Worm (Caenorhabditis elegans): ENCODE data around the gene trap-3.
A peak's percentile ranks its signal among the peaks of the same experiment; 100 is the strongest.

Gene trap-3

ce11 chrIV:2408437-2408836, 19.2 kb downstream of the trap-3 start (continued):
- TF ChIP-seq mab-5 (tag; optimal IDR thresholded peaks at IDR 0.05), result peak; percentile 1
- TF ChIP-seq unc-39 (tag; optimal IDR thresholded peaks at IDR 0.05), result no peak
- TF ChIP-seq F13H6.1 (tag; optimal IDR thresholded peaks at IDR 0.05), result peak; percentile 78
- TF ChIP-seq gmeb-1 (tag; optimal IDR thresholded peaks at IDR 0.05), result peak; percentile 85
- TF ChIP-seq ceh-82 (tag; optimal IDR thresholded peaks at IDR 0.05), result peak; percentile 45
- TF ChIP-seq fos-1 (tag; optimal IDR thresholded peaks at IDR 0.05), result peak; percentile 80
- TF ChIP-seq sma-9 (GFP tag; optimal IDR thresholded peaks at IDR 0.05), result peak; percentile 74
- no peak for TF ChIP-seq sma-9 (tag; optimal IDR thresholded peaks at IDR 0.05)
- peak; percentile 28 for TF ChIP-seq ztf-11 (tag; optimal IDR thresholded peaks at IDR 0.05)

- TF ChIP-seq fos-1 (tag; optimal IDR thresholded peaks at IDR 0.05) (peak; percentile 49), gmeb-1 (tag; optimal IDR thresholded peaks at IDR 0.05) (no peak), skn-1 (tag; optimal IDR thresholded peaks at IDR 0.05) (peak; percentile 84)
These were observed 23.2 kb downstream of the trap-3 start, which contains the start of gene Y38F2AR.12 for ce11 chrIV:2412370-2412962. Gene Y38F2AR.12 (minus strand): TSS chrIV:2412420.

ce11 chrIV:2416738-2417137, 27.5 kb downstream of the trap-3 start:
- no peak for TF ChIP-seq dmd-4 (tag; optimal IDR thresholded peaks at IDR 0.05)

ce11 chrIV:2432693-2433092, 43.4 kb downstream of the trap-3 start, which contains the start of gene C45G7.4:
Gene C45G7.4 (plus strand): TSS chrIV:2432993.
- no peak for TF ChIP-seq dmd-4 (tag; optimal IDR thresholded peaks at IDR 0.05)
- no peak for TF ChIP-seq nhr-129 (tag; optimal IDR thresholded peaks at IDR 0.05)
- TF ChIP-seq nhr-23 (tag; optimal IDR thresholded peaks at IDR 0.05), result no peak
- TF ChIP-seq gmeb-1 (tag; optimal IDR thresholded peaks at IDR 0.05), result no peak
- no peak for TF ChIP-seq aly-2 (tag; optimal IDR thresholded peaks at IDR 0.05)
- no peak for TF ChIP-seq mab-5 (tag; optimal IDR thresholded peaks at IDR 0.05)
- no peak for TF ChIP-seq nhr-21 (tag; optimal IDR thresholded peaks at IDR 0.05)
- TF ChIP-seq ceh-82 (tag; optimal IDR thresholded peaks at IDR 0.05), result no peak
- no peak for TF ChIP-seq lsy-2 (tag; optimal IDR thresholded peaks at IDR 0.05)
- TF ChIP-seq nhr-11 (tag; optimal IDR thresholded peaks at IDR 0.05), result no peak
- no peak for TF ChIP-seq nhr-10 (tag; optimal IDR thresholded peaks at IDR 0.05)
- no peak for TF ChIP-seq Y55F3AM.14 (GFP tag; optimal IDR thresholded peaks at IDR 0.05)
- TF ChIP-seq zag-1 (tag; optimal IDR thresholded peaks at IDR 0.05), result no peak
- TF ChIP-seq F13H6.1 (tag; optimal IDR thresholded peaks at IDR 0.05), result no peak
- no peak for TF ChIP-seq unc-39 (tag; optimal IDR thresholded peaks at IDR 0.05)
- TF ChIP-seq lin-11 (tag; optimal IDR thresholded peaks at IDR 0.05), result no peak

- TF ChIP-seq nhr-237 (tag; optimal IDR thresholded peaks at IDR 0.05) (no peak), nhr-6 (tag; optimal IDR thresholded peaks at IDR 0.05) (no peak), lin-11 (tag; optimal IDR thresholded peaks at IDR 0.05) (no peak), zag-1 (tag; optimal IDR thresholded peaks at IDR 0.05) (no peak), ceh-82 (tag; optimal IDR thresholded peaks at IDR 0.05) (no peak), mbf-1 (tag; optimal IDR thresholded peaks at IDR 0.05) (no peak), peb-1 (tag; optimal IDR thresholded peaks at IDR 0.05) (no peak), lsy-2 (tag; optimal IDR thresholded peaks at IDR 0.05) (no peak), ceh-16 (tag; optimal IDR thresholded peaks at IDR 0.05) (no peak), mab-5 (tag; optimal IDR thresholded peaks at IDR 0.05) (no peak), nhr-77 (tag; optimal IDR thresholded peaks at IDR 0.05) (no peak), crh-2 (tag; optimal IDR thresholded peaks at IDR 0.05) (no peak), unc-62 (GFP tag; optimal IDR thresholded peaks at IDR 0.05) (no peak), nhr-23 (tag; optimal IDR thresholded peaks at IDR 0.05) (no peak)
These were observed 45.1 kb downstream of the trap-3 start for ce11 chrIV:2434366-2434765.

Measured in whole organism, L2 larva.